Worm (Caenorhabditis elegans) whole organism, L4 larva: ENCODE measurements around the gene nhr-268.

Source experiments
- F49E8.2 ChIP-seq: sonication (generic microtip); optimal IDR thresholded peaks from 2 replicates; lab custom pipeline; 2016; ENCODE audit warnings: missing compliant biosample characterization, mild to moderate bottlenecking, missing genetic modification characterization, borderline replicate concordance
- ama-1 ChIP-seq: fragments of 150-350 bp; optimal IDR thresholded peaks from 2 replicates; lab custom pipeline; 2014; ENCODE audit warnings: inconsistent platforms, mixed read lengths
- dmd-9 ChIP-seq: fragments of 200-800 bp; sonication (Bioruptor generic); IDR thresholded peaks from 2 replicates; pipeline ENCODE4 v1.3.6; 2022; ENCODE audit warnings: missing genetic modification reagents, missing genetic modification characterization, missing compliant biosample characterization
- fos-1 ChIP-seq: fragments of 150-350 bp; optimal IDR thresholded peaks from 2 replicates; lab custom pipeline; 2014; ENCODE audit warnings: missing biosample characterization, missing genetic modification characterization
- lin-13 ChIP-seq: fragments of 150-350 bp; optimal IDR thresholded peaks from 2 replicates; lab custom pipeline; 2014; ENCODE audit warnings: missing biosample characterization, missing genetic modification reagents, missing genetic modification characterization
- lin-15B ChIP-seq: fragments of 150-350 bp; sonication (generic microtip); optimal IDR thresholded peaks from 3 replicates; lab custom pipeline; 2014; ENCODE audit warnings: missing biosample characterization, missing genetic modification characterization
- madf-9 ChIP-seq: fragments of 200-800 bp; sonication (Bioruptor generic); conservative IDR thresholded peaks from 2 replicates; pipeline ENCODE4 v1.3.6; 2022; ENCODE audit warnings: missing genetic modification reagents, missing genetic modification characterization, missing compliant biosample characterization
- mdl-1 ChIP-seq, 2 experiments: fragments of 150-350 bp in 1 of 2; sonication (generic microtip) in 1 of 2; optimal IDR thresholded peaks; 2 replicates each; lab custom pipeline; 2014 to 2017; ENCODE audit warnings: missing biosample characterization in 2 of 2, missing genetic modification characterization in 2 of 2
- nhr-6 ChIP-seq: fragments of 150-350 bp; optimal IDR thresholded peaks from 2 replicates; lab custom pipeline; 2014; ENCODE audit warnings: missing biosample characterization, missing genetic modification characterization

DNA sequence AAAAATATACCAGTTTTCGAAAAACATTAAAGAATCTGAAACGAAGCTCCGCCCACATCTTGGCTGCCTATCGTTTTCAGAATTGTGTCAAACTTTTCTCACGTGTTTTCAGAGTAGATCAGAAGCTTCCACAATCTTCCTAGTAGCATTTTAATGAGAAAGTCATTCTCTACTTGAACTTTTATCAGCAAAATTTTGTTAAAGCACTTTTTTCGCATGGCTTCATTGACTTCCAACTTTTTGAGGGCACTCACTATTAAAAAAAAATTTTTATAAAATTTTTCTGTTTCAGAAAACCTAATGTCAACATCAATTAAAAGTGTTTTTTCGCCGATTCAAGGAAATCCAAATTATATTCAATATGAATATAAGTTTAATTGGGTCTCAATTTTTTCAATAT is 39.9 kb upstream of the nhr-268 start, which contains the start of gene sru-42:
- TF ChIP-seq F49E8.2 (tag; lab: Kevin White, UChicago): no peak
- no peak for TF ChIP-seq ama-1
- no peak for TF ChIP-seq lin-15B (tag; lab: Kevin White, UChicago)
- no peak for TF ChIP-seq madf-9
- no peak for TF ChIP-seq lin-13 (GFP tag; lab: Kevin White, UChicago)
- TF ChIP-seq dmd-9: no peak
- TF ChIP-seq fos-1 (tag; lab: Kevin White, UChicago): no peak
- TF ChIP-seq mdl-1 (tag; optimal IDR thresholded peaks at IDR 0.05; lab: Kevin White, UChicago): no peak
- no peak for TF ChIP-seq nhr-6
